Worm (Caenorhabditis elegans) whole organism, L3 larva: ENCODE data around the gene nhr-7.
A peak's percentile ranks its signal among the peaks of the same experiment; 100 is the strongest.

Experiments used
- R02D3.7 ChIP-seq: fragments of 150-350 bp; optimal IDR thresholded peaks from 2 replicates; lab custom pipeline; 2014; ENCODE audit warnings: missing biosample characterization, missing genetic modification characterization
- ZK546.5 ChIP-seq: sonication (generic microtip); optimal IDR thresholded peaks from 2 replicates; lab custom pipeline; 2017; ENCODE audit warnings: missing biosample characterization, missing genetic modification characterization
- aly-2 ChIP-seq: fragments of 150-350 bp; optimal IDR thresholded peaks from 2 replicates; lab custom pipeline; 2014; ENCODE audit warnings: missing biosample characterization, missing genetic modification characterization
- ama-1 ChIP-seq: fragments of 150-350 bp; optimal IDR thresholded peaks from 2 replicates; lab custom pipeline; 2018
- ceh-16 ChIP-seq: sonication (generic microtip); optimal IDR thresholded peaks from 2 replicates; lab custom pipeline; 2017; ENCODE audit warnings: missing biosample characterization, missing genetic modification characterization
- ceh-9 ChIP-seq: sonication (generic microtip); optimal IDR thresholded peaks from 2 replicates; lab custom pipeline; 2018; ENCODE audit warnings: missing biosample characterization, missing genetic modification characterization
- daf-12 ChIP-seq: fragments of 150-350 bp; optimal IDR thresholded peaks from 2 replicates; lab custom pipeline; 2014; ENCODE audit warnings: missing biosample characterization, missing genetic modification reagents, missing genetic modification characterization
- egl-27 ChIP-seq: sonication (generic microtip); optimal IDR thresholded peaks from 4 replicates; lab custom pipeline; 2017; ENCODE audit warnings: missing biosample characterization, missing genetic modification reagents, missing genetic modification characterization
- elt-1 ChIP-seq: fragments of 150-350 bp; optimal IDR thresholded peaks from 2 replicates; lab custom pipeline; 2014; ENCODE audit warnings: missing biosample characterization, missing genetic modification characterization
- elt-3 ChIP-seq, 3 experiments: fragments of 150-350 bp in 1 of 3; sonication (generic microtip) in 2 of 3; optimal IDR thresholded peaks; 2 replicates in 2 of 3; 4 replicates in 1 of 3; lab custom pipeline; 2014 to 2017; ENCODE audit warnings: missing biosample characterization in 3 of 3, missing genetic modification characterization in 3 of 3
- fkh-10 ChIP-seq: sonication (generic microtip); optimal IDR thresholded peaks from 2 replicates; lab custom pipeline; 2017; ENCODE audit warnings: missing biosample characterization, missing genetic modification reagents, missing genetic modification characterization
- jun-1 ChIP-seq: fragments of 150-350 bp; optimal IDR thresholded peaks from 2 replicates; lab custom pipeline; 2014; ENCODE audit warnings: missing biosample characterization, missing genetic modification reagents, missing genetic modification characterization
- lin-15B ChIP-seq: fragments of 150-350 bp; optimal IDR thresholded peaks from 2 replicates; lab custom pipeline; 2014; ENCODE audit warnings: missing biosample characterization, missing genetic modification characterization
- lsy-12 ChIP-seq: sonication (generic microtip); optimal IDR thresholded peaks from 2 replicates; lab custom pipeline; 2016; ENCODE audit warnings: mild to moderate bottlenecking, missing genetic modification characterization, missing compliant biosample characterization
- mdl-1 ChIP-seq: fragments of 150-350 bp; optimal IDR thresholded peaks from 2 replicates; lab custom pipeline; 2014; ENCODE audit warnings: missing biosample characterization, missing genetic modification characterization
- nhr-11 ChIP-seq: fragments of 150-350 bp; optimal IDR thresholded peaks from 2 replicates; lab custom pipeline; 2014; ENCODE audit warnings: missing biosample characterization, missing genetic modification characterization
- nhr-25 ChIP-seq: sonication (generic microtip); optimal IDR thresholded peaks from 2 replicates; lab custom pipeline; 2017; ENCODE audit warnings: missing biosample characterization, missing genetic modification characterization
- nhr-43 ChIP-seq: sonication (generic microtip); optimal IDR thresholded peaks from 2 replicates; lab custom pipeline; 2016; ENCODE audit warnings: mild to moderate bottlenecking, missing genetic modification characterization, missing compliant biosample characterization; ENCODE audit not compliant: poor library complexity, severe bottlenecking
- nhr-76 ChIP-seq: fragments of 150-350 bp; sonication (generic microtip); optimal IDR thresholded peaks from 5 replicates; lab custom pipeline; 2014; ENCODE audit warnings: missing biosample characterization, missing genetic modification characterization
- nhr-77 ChIP-seq: fragments of 150-350 bp; optimal IDR thresholded peaks from 2 replicates; lab custom pipeline; 2014; ENCODE audit warnings: missing biosample characterization, missing genetic modification characterization
- pha-4 ChIP-seq: fragments of 150-350 bp; optimal IDR thresholded peaks from 2 replicates; lab custom pipeline; 2014; ENCODE audit warnings: missing biosample characterization, missing genetic modification reagents, missing genetic modification characterization
- pqm-1 ChIP-seq: fragments of 150-350 bp; optimal IDR thresholded peaks from 2 replicates; lab custom pipeline; 2017; ENCODE audit warnings: missing biosample characterization, missing genetic modification characterization, inconsistent platforms
- sea-2 ChIP-seq: fragments of 150-350 bp; sonication (generic microtip); optimal IDR thresholded peaks from 4 replicates; lab custom pipeline; 2014; ENCODE audit warnings: missing biosample characterization, missing genetic modification reagents, missing genetic modification characterization
- skn-1 ChIP-seq: fragments of 150-350 bp; optimal IDR thresholded peaks from 2 replicates; lab custom pipeline; 2014; ENCODE audit warnings: missing biosample characterization, missing genetic modification characterization
- zag-1 ChIP-seq: fragments of 150-350 bp; optimal IDR thresholded peaks from 2 replicates; lab custom pipeline; 2014; ENCODE audit warnings: missing biosample characterization, missing genetic modification characterization
- ztf-11 ChIP-seq: fragments of 150-350 bp; optimal IDR thresholded peaks from 2 replicates; lab custom pipeline; 2014; ENCODE audit warnings: missing biosample characterization, missing genetic modification characterization

nhr-7 gene

DNA sequence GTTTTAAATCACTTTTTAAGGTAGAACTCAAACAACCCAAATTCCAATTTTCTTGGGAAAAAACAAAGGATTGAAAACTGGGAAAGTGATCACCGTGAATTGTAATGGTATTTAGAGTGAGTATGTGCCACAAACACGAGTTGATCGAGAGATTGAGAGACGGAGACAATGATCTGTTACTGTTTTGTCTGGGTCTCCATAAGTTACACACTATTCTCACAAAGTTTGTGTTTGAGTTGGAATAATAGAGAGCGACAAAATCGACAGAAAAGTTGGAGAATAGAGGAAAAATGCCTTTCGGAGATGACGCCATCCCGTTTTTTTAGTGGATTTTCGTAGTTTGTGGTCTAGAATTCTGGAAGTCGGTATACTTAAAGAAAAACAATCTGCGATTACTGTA, at the start of gene nhr-7:
Gene nhr-7, minus strand, starts transcription at position 101 of the 400 bp plus-strand sequence.
- peak; percentile 72 for TF ChIP-seq pha-4 (tag; lab: Kevin White, UChicago)
- no peak for TF ChIP-seq fkh-10 (GFP tag; lab: Kevin White, UChicago)

DNA sequence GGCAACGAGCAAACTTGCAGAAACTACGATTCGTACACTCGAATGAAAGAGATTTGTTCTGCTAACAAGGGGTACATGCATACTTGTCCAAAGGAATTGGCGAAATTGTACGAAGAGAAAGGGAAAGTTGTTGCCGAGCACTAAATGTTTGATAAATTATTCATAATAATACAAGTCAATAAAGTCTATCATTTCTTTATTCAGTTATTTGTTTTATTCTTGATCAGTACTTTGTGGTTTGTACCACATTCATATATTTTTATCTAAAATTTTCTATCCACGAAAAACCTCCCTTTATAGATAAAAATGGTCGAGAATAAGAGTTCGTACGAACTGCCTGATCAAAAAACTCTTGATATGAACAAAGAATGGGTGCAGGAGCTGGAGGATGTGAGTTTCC, 49.3 kb upstream of the nhr-7 start, which contains the start of gene edg-1:
Gene edg-1, plus strand, starts transcription at position 301 of the 400 bp plus-strand sequence.
- TF ChIP-seq pha-4 (tag; lab: Kevin White, UChicago) (no peak), ceh-16 (tag; lab: Kevin White, UChicago) (no peak), nhr-43 (tag; lab: Kevin White, UChicago) (no peak), elt-1 (tag; lab: Kevin White, UChicago) (no peak)

ce11 chrIV:11319884-11320362, 48.8 kb upstream of the nhr-7 start, which contains the start of gene B0035.18:
B0035.18 (plus strand) TSS chrIV:11320312.
- TF ChIP-seq ZK546.5 (tag; lab: Kevin White, UChicago) (no peak), pqm-1 (tag; lab: Kevin White, UChicago) (no peak), mdl-1 (tag; lab: Kevin White, UChicago) (no peak)

DNA sequence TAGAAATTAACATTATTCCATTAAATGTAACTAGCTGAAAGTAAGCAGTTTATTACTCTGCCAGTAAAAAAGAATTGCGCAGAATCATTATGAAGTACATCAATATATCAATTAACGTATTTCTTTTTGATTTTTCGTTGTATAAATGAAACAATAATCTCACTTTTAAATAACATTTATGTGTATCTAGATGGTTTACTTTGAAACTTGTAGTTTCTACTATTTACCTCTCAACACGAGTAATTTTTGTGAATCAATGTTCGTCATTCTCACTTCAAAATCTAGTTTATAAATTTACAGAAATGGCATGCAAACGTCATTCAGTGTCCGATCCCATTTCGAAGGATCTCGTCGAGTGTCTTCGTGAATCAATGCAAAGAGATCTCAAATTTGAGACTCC, 46.0 kb upstream of the nhr-7 start, which contains the start of gene gspd-1:
Gene gspd-1, plus strand, starts transcription at position 301 of the 400 bp plus-strand sequence.
- TF ChIP-seq fkh-10 (GFP tag; lab: Kevin White, UChicago) (no peak), sea-2 (GFP tag; lab: Kevin White, UChicago) (no peak), aly-2 (no peak), pha-4 (tag; lab: Kevin White, UChicago) (no peak), egl-27 (tag; lab: Kevin White, UChicago) (no peak), mdl-1 (tag; lab: Kevin White, UChicago) (no peak), nhr-76 (no peak), nhr-43 (tag; lab: Kevin White, UChicago) (no peak), lsy-12 (tag; lab: Kevin White, UChicago) (no peak), R02D3.7 (no peak), pqm-1 (tag; lab: Kevin White, UChicago) (no peak), nhr-25 (tag; lab: Kevin White, UChicago) (no peak), lin-15B (tag; lab: Kevin White, UChicago) (no peak), ceh-16 (tag; lab: Kevin White, UChicago) (no peak), nhr-77 (tag; lab: Kevin White, UChicago) (no peak), nhr-11 (no peak)

DNA sequence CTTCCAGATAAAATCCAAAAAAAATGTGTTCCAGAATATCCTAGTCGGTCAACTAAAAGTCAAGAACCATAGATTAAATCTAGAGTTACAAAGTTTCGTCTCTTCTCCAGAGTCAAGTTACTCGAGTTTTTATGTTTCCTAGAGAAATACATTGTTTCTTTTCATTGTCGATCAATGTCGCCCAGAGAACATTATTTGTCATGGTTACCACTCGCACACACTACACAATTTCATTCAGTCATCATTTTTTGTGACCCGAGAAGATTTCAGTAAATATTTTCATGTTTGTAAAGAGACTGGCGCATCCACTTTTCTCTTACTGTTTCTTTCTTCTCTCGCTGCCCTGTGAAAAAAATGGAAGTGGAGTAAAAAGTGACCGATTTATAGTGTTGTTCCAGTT, 45.5 kb upstream of the nhr-7 start:
- TF ChIP-seq nhr-77 (tag; lab: Kevin White, UChicago) (no peak), pha-4 (tag; lab: Kevin White, UChicago) (peak; percentile 57)

DNA sequence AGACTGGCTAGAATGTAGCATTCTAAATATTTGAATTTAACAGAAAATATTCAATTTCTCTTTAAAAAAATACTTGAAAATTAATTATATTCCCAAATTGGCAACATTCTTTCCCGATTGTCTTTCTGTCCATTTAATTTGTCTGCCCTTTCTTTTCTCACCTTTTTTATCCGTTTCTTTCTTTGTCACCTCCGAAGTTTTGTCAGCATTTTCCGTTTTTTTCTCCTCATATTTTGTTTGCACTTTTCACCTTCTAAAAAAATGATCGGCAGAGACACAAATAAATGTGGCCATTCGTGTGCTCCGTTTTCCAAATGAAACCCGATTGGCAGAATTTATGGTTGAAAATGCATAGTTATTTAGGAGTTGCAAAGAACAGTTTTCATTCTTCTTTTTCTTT, 44.9 kb upstream of the nhr-7 start:
- TF ChIP-seq ZK546.5 (tag; lab: Kevin White, UChicago): no peak
- no peak for TF ChIP-seq ceh-16 (tag; lab: Kevin White, UChicago)
- TF ChIP-seq mdl-1 (tag; lab: Kevin White, UChicago): no peak
- TF ChIP-seq daf-12 (tag; lab: Kevin White, UChicago): no peak
- TF ChIP-seq egl-27 (tag; lab: Kevin White, UChicago): no peak
- no peak for TF ChIP-seq jun-1 (tag; lab: Kevin White, UChicago)
- TF ChIP-seq skn-1: peak; percentile 81

DNA sequence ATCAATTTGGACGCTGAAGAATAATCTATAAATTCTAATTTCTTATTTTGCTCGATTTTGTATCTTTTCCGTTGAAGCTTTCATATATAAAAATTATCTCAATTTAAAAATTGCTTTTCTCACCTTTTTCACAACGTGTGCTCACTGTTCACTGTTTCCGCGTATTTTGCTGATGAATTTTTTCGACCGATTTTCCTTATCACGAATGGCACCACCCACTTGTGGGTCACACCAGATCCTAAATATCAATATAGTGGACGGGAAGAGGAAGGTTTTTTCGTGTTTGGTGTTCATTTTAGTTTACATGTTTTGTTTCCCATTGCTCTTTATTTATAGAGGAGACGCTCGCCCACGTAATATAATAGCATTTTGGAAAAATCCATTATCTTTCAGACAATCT, 44.5 kb upstream of the nhr-7 start:
- no peak for TF ChIP-seq ama-1
- TF ChIP-seq ztf-11 (tag; lab: Kevin White, UChicago): no peak
- TF ChIP-seq zag-1: no peak
- TF ChIP-seq jun-1 (tag; lab: Kevin White, UChicago): no peak
- no peak for TF ChIP-seq lin-15B (tag; lab: Kevin White, UChicago)
- no peak for TF ChIP-seq ceh-9 (tag; lab: Kevin White, UChicago)
- TF ChIP-seq elt-3 (tag; optimal IDR thresholded peaks at IDR 0.05; lab: Kevin White, UChicago): no peak
- no peak for TF ChIP-seq mdl-1 (tag; lab: Kevin White, UChicago)
- no peak for TF ChIP-seq fkh-10 (GFP tag; lab: Kevin White, UChicago)
- TF ChIP-seq daf-12 (tag; lab: Kevin White, UChicago): no peak
- TF ChIP-seq nhr-43 (tag; lab: Kevin White, UChicago): no peak
